Fruit fly (Drosophila melanogaster) whole organism, embryonic: ENCODE measurements around the gene Mipp2.

ENCODE experiments used
- Atf6 ChIP-seq: fragments of 200-800 bp; sonication (Bioruptor generic); IDR thresholded peaks from 2 replicates; pipeline ENCODE4 v1.3.6; 2022; ENCODE audit warnings: missing biosample characterization, missing genetic modification characterization
- CG1024 ChIP-seq: fragments of 200-800 bp; sonication (Bioruptor generic); IDR thresholded peaks from 2 replicates; pipeline ENCODE4 v1.3.6; 2022; ENCODE audit warnings: missing biosample characterization, missing genetic modification characterization
- CG12219 ChIP-seq: fragments of 200-800 bp; sonication (Bioruptor generic); optimal IDR thresholded peaks from 3 replicates; lab custom pipeline; 2018; ENCODE audit warnings: missing biosample characterization, mild to moderate bottlenecking, missing genetic modification characterization
- CG13296 ChIP-seq: fragments of 200-800 bp; sonication (Bioruptor generic); optimal IDR thresholded peaks from 3 replicates; lab custom pipeline; 2018; ENCODE audit warnings: missing biosample characterization, mild to moderate bottlenecking, missing genetic modification characterization
- CG13424 ChIP-seq: fragments of 200-800 bp; sonication (Bioruptor generic); optimal IDR thresholded peaks from 2 replicates; lab custom pipeline; 2019; ENCODE audit warnings: missing biosample characterization, mild to moderate bottlenecking, missing genetic modification characterization, moderate library complexity
- CG14014 ChIP-seq: fragments of 200-800 bp; sonication (Bioruptor generic); IDR thresholded peaks from 2 replicates; pipeline ENCODE4 v1.3.6; 2022; ENCODE audit warnings: missing biosample characterization, missing genetic modification characterization
- CG1529 ChIP-seq: fragments of 200-800 bp; sonication (Bioruptor generic); optimal IDR thresholded peaks from 3 replicates; lab custom pipeline; 2018; ENCODE audit warnings: missing biosample characterization, missing genetic modification characterization
- CG17802 ChIP-seq: fragments of 200-800 bp; sonication (Bioruptor generic); optimal IDR thresholded peaks from 2 replicates; lab custom pipeline; 2018; ENCODE audit warnings: missing biosample characterization, mild to moderate bottlenecking, missing genetic modification characterization, moderate library complexity
- CG18011 ChIP-seq: fragments of 200-800 bp; sonication (Bioruptor generic); optimal IDR thresholded peaks from 2 replicates; lab custom pipeline; 2017; ENCODE audit warnings: missing biosample characterization, missing genetic modification characterization, mild to moderate bottlenecking, moderate library complexity, missing genotype
- CG2116 ChIP-seq: fragments of 200-800 bp; sonication (Bioruptor generic); optimal IDR thresholded peaks from 3 replicates; lab custom pipeline; 2018; ENCODE audit warnings: missing biosample characterization, mild to moderate bottlenecking, missing genetic modification characterization
- CG2202 ChIP-seq: fragments of 200-800 bp; sonication (Bioruptor generic); optimal IDR thresholded peaks from 2 replicates; lab custom pipeline; 2018; ENCODE audit warnings: missing biosample characterization, mild to moderate bottlenecking, missing genetic modification characterization
- CG2889 ChIP-seq: fragments of 200-800 bp; sonication (Bioruptor generic); IDR thresholded peaks from 3 replicates; pipeline ENCODE4 v1.3.6; 2022; ENCODE audit warnings: missing biosample characterization, missing genetic modification characterization
- CG3065 ChIP-seq: fragments of 200-800 bp; sonication (Bioruptor generic); optimal IDR thresholded peaks from 2 replicates; lab custom pipeline; 2016; ENCODE audit warnings: missing biosample characterization, missing genetic modification characterization
- CG3163 ChIP-seq: fragments of 200-800 bp; sonication (Bioruptor generic); optimal IDR thresholded peaks from 3 replicates; lab custom pipeline; 2016; ENCODE audit warnings: missing biosample characterization, missing genetic modification characterization
- CG32767 ChIP-seq: fragments of 200-800 bp; sonication (Bioruptor generic); IDR thresholded peaks from 2 replicates; pipeline ENCODE4 v1.3.6; 2022; ENCODE audit warnings: missing biosample characterization, missing genetic modification characterization
- CG33557 ChIP-seq: fragments of 200-800 bp; sonication (Bioruptor generic); optimal IDR thresholded peaks from 2 replicates; lab custom pipeline; 2019; ENCODE audit warnings: missing biosample characterization, mild to moderate bottlenecking, missing genetic modification characterization, moderate library complexity
- CG3407 ChIP-seq: fragments of 200-800 bp; sonication (Bioruptor generic); optimal IDR thresholded peaks from 2 replicates; lab custom pipeline; 2018; ENCODE audit warnings: missing biosample characterization, mild to moderate bottlenecking, missing genetic modification characterization
- CG3847 ChIP-seq: fragments of 200-800 bp; sonication (Bioruptor generic); IDR thresholded peaks from 2 replicates; pipeline ENCODE4 v1.3.6; 2022; ENCODE audit warnings: missing biosample characterization, missing genetic modification characterization
- CG4282 ChIP-seq: fragments of 200-800 bp; sonication (Bioruptor generic); optimal IDR thresholded peaks from 2 replicates; lab custom pipeline; 2016; ENCODE audit warnings: missing biosample characterization, missing genetic modification characterization
- CG6175 ChIP-seq: fragments of 200-800 bp; sonication (Bioruptor generic); IDR thresholded peaks from 3 replicates; pipeline ENCODE4 v1.3.6; 2022; ENCODE audit warnings: missing biosample characterization, missing genetic modification characterization
- CG7963 ChIP-seq: fragments of 200-800 bp; sonication (Bioruptor generic); IDR thresholded peaks from 3 replicates; pipeline ENCODE4 v1.3.6; 2022; ENCODE audit warnings: missing biosample characterization, missing genetic modification characterization; ENCODE audit not compliant: partially characterized antibody
- CG8089 ChIP-seq: fragments of 200-800 bp; sonication (Bioruptor generic); optimal IDR thresholded peaks from 3 replicates; lab custom pipeline; 2016; ENCODE audit warnings: missing biosample characterization, missing genetic modification characterization
- Doc3 ChIP-seq: fragments of 200-800 bp; sonication (Bioruptor generic); IDR thresholded peaks from 3 replicates; pipeline ENCODE4 v1.3.6; 2022; ENCODE audit warnings: missing biosample characterization, missing genetic modification characterization; ENCODE audit not compliant: partially characterized antibody
- Dp ChIP-seq: fragments of 200-800 bp; sonication (Bioruptor generic); optimal IDR thresholded peaks from 2 replicates; lab custom pipeline; 2018; ENCODE audit warnings: missing biosample characterization, mild to moderate bottlenecking, missing genetic modification characterization, moderate library complexity
- Fer2 ChIP-seq: fragments of 200-800 bp; sonication (Bioruptor generic); optimal IDR thresholded peaks from 2 replicates; lab custom pipeline; 2018; ENCODE audit warnings: missing biosample characterization, mild to moderate bottlenecking, missing genetic modification characterization, moderate library complexity
- Fer3 ChIP-seq: fragments of 200-800 bp; sonication (Bioruptor generic); optimal IDR thresholded peaks from 2 replicates; lab custom pipeline; 2018; ENCODE audit warnings: missing biosample characterization, mild to moderate bottlenecking, missing genetic modification characterization, moderate library complexity
- Lpt ChIP-seq: fragments of >200 bp; optimal IDR thresholded peaks from 2 replicates; lab custom pipeline; 2018; ENCODE audit warnings: missing biosample characterization, missing genetic modification characterization
- Med ChIP-seq: fragments of 200-800 bp; sonication (Bioruptor generic); peaks from one replicate; lab custom pipeline; 2016; ENCODE audit warnings: missing biosample characterization, missing genetic modification characterization, mild to moderate bottlenecking, inconsistent platforms, moderate library complexity
- Ravus ChIP-seq: fragments of 200-800 bp; sonication (Bioruptor generic); IDR thresholded peaks from 2 replicates; pipeline ENCODE4 v1.3.6; 2022; ENCODE audit warnings: missing biosample characterization, missing genetic modification characterization
- Rfx ChIP-seq: fragments of 200-800 bp; sonication (Bioruptor generic); IDR thresholded peaks from 2 replicates; pipeline ENCODE4 v1.3.6; 2022; ENCODE audit warnings: missing biosample characterization, missing genetic modification characterization
- Sox100B ChIP-seq: fragments of 200-800 bp; sonication (Bioruptor generic); optimal IDR thresholded peaks from 3 replicates; lab custom pipeline; 2018; ENCODE audit warnings: missing biosample characterization, mild to moderate bottlenecking, missing genetic modification characterization
- Stat92E ChIP-seq, 3 experiments: fragments of >200 bp in 2 of 3; fragments of 200-800 bp in 1 of 3; sonication (Bioruptor generic) in 1 of 3; optimal IDR thresholded peaks; 2 replicates each; lab custom pipeline; 2017 to 2019; ENCODE audit warnings: missing biosample characterization in 3 of 3, missing genetic modification characterization in 3 of 3, mild to moderate bottlenecking in 1 of 3, moderate library complexity in 1 of 3
- Xrp1 ChIP-seq: fragments of 200-800 bp; sonication (Bioruptor generic); IDR thresholded peaks from 2 replicates; pipeline ENCODE4 v1.3.6; 2022; ENCODE audit warnings: missing biosample characterization, missing genetic modification characterization
- ara ChIP-seq: fragments of 200-800 bp; sonication (Bioruptor generic); IDR thresholded peaks from 2 replicates; pipeline ENCODE4 v1.3.6; 2022; ENCODE audit warnings: missing biosample characterization, missing genetic modification characterization
- crol ChIP-seq: fragments of 200-800 bp; sonication (Bioruptor generic); IDR thresholded peaks from 2 replicates; pipeline ENCODE4 v1.3.6; 2022; ENCODE audit warnings: missing biosample characterization, missing genetic modification characterization
- da ChIP-seq: fragments of 200-800 bp; sonication (Bioruptor generic); optimal IDR thresholded peaks from 2 replicates; lab custom pipeline; 2016; ENCODE audit warnings: missing biosample characterization, missing genetic modification characterization
- dimm ChIP-seq: fragments of 200-800 bp; sonication (Bioruptor generic); IDR thresholded peaks from 2 replicates; pipeline ENCODE4 v1.3.6; 2022; ENCODE audit warnings: missing biosample characterization, missing genetic modification characterization
- disco-r ChIP-seq: fragments of 200-800 bp; sonication (Bioruptor generic); optimal IDR thresholded peaks from 2 replicates; lab custom pipeline; 2016; ENCODE audit warnings: missing biosample characterization, missing genetic modification characterization
- dm ChIP-seq: fragments of 200-800 bp; sonication (Bioruptor generic); optimal IDR thresholded peaks from 3 replicates; lab custom pipeline; 2016; ENCODE audit warnings: missing biosample characterization, missing genetic modification characterization
- dmrt11E ChIP-seq: fragments of 200-800 bp; sonication (Bioruptor generic); optimal IDR thresholded peaks from 3 replicates; lab custom pipeline; 2018; ENCODE audit warnings: missing biosample characterization, mild to moderate bottlenecking, missing genetic modification characterization, moderate library complexity
- ewg ChIP-seq: fragments of 200-800 bp; sonication (Bioruptor generic); optimal IDR thresholded peaks from 3 replicates; lab custom pipeline; 2017; ENCODE audit warnings: mild to moderate bottlenecking, missing biosample characterization, missing genetic modification reagents, missing genetic modification characterization
- gem ChIP-seq: fragments of 200-800 bp; sonication (Bioruptor generic); optimal IDR thresholded peaks from 2 replicates; lab custom pipeline; 2019; ENCODE audit warnings: missing biosample characterization, mild to moderate bottlenecking, missing genetic modification characterization, moderate library complexity
- gsb ChIP-seq: fragments of 200-800 bp; sonication (Bioruptor generic); IDR thresholded peaks from 2 replicates; pipeline ENCODE4 v1.3.6; 2022; ENCODE audit warnings: missing biosample characterization, missing genetic modification characterization
- jing ChIP-seq: fragments of 200-800 bp; sonication (Bioruptor generic); optimal IDR thresholded peaks from 2 replicates; lab custom pipeline; 2018; ENCODE audit warnings: missing biosample characterization, mild to moderate bottlenecking, missing genetic modification characterization
- jumu ChIP-seq: fragments of 200-800 bp; sonication (Bioruptor generic); optimal IDR thresholded peaks from 3 replicates; lab custom pipeline; 2016; ENCODE audit warnings: missing biosample characterization, missing genetic modification characterization
- mam ChIP-seq: fragments of 200-800 bp; sonication (Bioruptor generic); optimal IDR thresholded peaks from 3 replicates; lab custom pipeline; 2016; ENCODE audit warnings: missing biosample characterization, missing genetic modification characterization
- nom ChIP-seq: fragments of 200-800 bp; sonication (Bioruptor generic); optimal IDR thresholded peaks from 2 replicates; lab custom pipeline; 2017; ENCODE audit warnings: missing biosample characterization, missing genetic modification characterization, mild to moderate bottlenecking, moderate library complexity, missing genetic modification reagents
- odd ChIP-seq: fragments of 200-800 bp; sonication (Bioruptor generic); optimal IDR thresholded peaks from 2 replicates; lab custom pipeline; 2017; ENCODE audit warnings: missing biosample characterization, mild to moderate bottlenecking, missing genetic modification characterization
- pita ChIP-seq: fragments of 200-800 bp; sonication (Bioruptor generic); optimal IDR thresholded peaks from 2 replicates; lab custom pipeline; 2017; ENCODE audit warnings: missing biosample characterization, mild to moderate bottlenecking, missing genetic modification characterization
- repo ChIP-seq: fragments of 200-800 bp; sonication (Bioruptor generic); optimal IDR thresholded peaks from 2 replicates; lab custom pipeline; 2016; ENCODE audit warnings: missing biosample characterization, missing genetic modification characterization
- slou ChIP-seq: fragments of 200-800 bp; sonication (Bioruptor generic); optimal IDR thresholded peaks from 3 replicates; lab custom pipeline; 2016; ENCODE audit warnings: missing biosample characterization, missing genetic modification characterization
- tap ChIP-seq: fragments of 200-800 bp; optimal IDR thresholded peaks from 3 replicates; lab custom pipeline; 2019; ENCODE audit warnings: missing biosample characterization, mild to moderate bottlenecking, missing genetic modification characterization, moderate library complexity

Mipp2 gene

dm6 chrX:6039431-6040016, 51.7 kb downstream of the Mipp2 start, which contains the start of gene CG5937 (continued):
- TF ChIP-seq mam, result no peak
- no peak for TF ChIP-seq CG6175 (GFP tag; lab: Robert Waterston, UW)
- no peak for TF ChIP-seq Ravus
- TF ChIP-seq Doc3 (GFP tag; lab: Robert Waterston, UW), result no peak
- no peak for TF ChIP-seq nom (GFP tag; lab: Kevin White, UChicago)
- TF ChIP-seq CG2202 (tag; lab: Kevin White, UChicago), result no peak
- no peak for TF ChIP-seq Lpt
- no peak for TF ChIP-seq CG2116
- TF ChIP-seq odd (GFP tag; lab: Kevin White, UChicago), result no peak
- TF ChIP-seq CG12219 (GFP tag; lab: Kevin White, UChicago), result no peak
- TF ChIP-seq ewg, result peak; percentile 86
- no peak for TF ChIP-seq Fer2 (tag; lab: Kevin White, UChicago)
- TF ChIP-seq tap (tag; lab: Kevin White, UChicago), result no peak
- TF ChIP-seq Fer3, result no peak
- no peak for TF ChIP-seq CG1024
- TF ChIP-seq CG13296, result peak; percentile 24
- no peak for TF ChIP-seq CG14014
- no peak for TF ChIP-seq CG32767 (GFP tag; lab: Robert Waterston, UW)
- no peak for TF ChIP-seq dimm (GFP tag; lab: Robert Waterston, UW)
- TF ChIP-seq Atf6 (GFP tag; lab: Robert Waterston, UW), result no peak
- no peak for TF ChIP-seq gem (tag; lab: Kevin White, UChicago)
- no peak for TF ChIP-seq crol (GFP tag; lab: Robert Waterston, UW)
- TF ChIP-seq Sox100B (GFP tag; lab: Kevin White, UChicago), result no peak
- TF ChIP-seq CG18011 (GFP tag; lab: Kevin White, UChicago), result no peak
- TF ChIP-seq Xrp1, result no peak
- TF ChIP-seq jumu (GFP tag; lab: Kevin White, UChicago), result no peak
- no peak for TF ChIP-seq CG3163 (GFP tag; lab: Kevin White, UChicago)
- TF ChIP-seq Stat92E (GFP tag; optimal IDR thresholded peaks at IDR 0.05; lab: Kevin White, UChicago), result no peak
- no peak for TF ChIP-seq dmrt11E
- no peak for TF ChIP-seq da (GFP tag; lab: Kevin White, UChicago)
- no peak for TF ChIP-seq Rfx (GFP tag; lab: Robert Waterston, UW)
- peak; percentile 46 for TF ChIP-seq CG13424 (tag; lab: Kevin White, UChicago)
- no peak for TF ChIP-seq CG2889 (GFP tag; lab: Robert Waterston, UW)
- no peak for TF ChIP-seq pita
- TF ChIP-seq Dp (GFP tag; lab: Kevin White, UChicago), result no peak
- peak; percentile 58 for TF ChIP-seq Med (GFP tag; lab: Kevin White, UChicago)
- no peak for TF ChIP-seq ara (GFP tag; lab: Robert Waterston, UW)
- no peak for TF ChIP-seq disco-r
- no peak for TF ChIP-seq CG33557 (GFP tag; lab: Kevin White, UChicago)
- TF ChIP-seq CG4282 (GFP tag; lab: Kevin White, UChicago), result no peak
- no peak for TF ChIP-seq CG3407 (GFP tag; lab: Kevin White, UChicago)
- TF ChIP-seq CG8089, result no peak
- TF ChIP-seq gsb (GFP tag; lab: Robert Waterston, UW), result no peak
- TF ChIP-seq dm (GFP tag; lab: Kevin White, UChicago), result no peak
- no peak for TF ChIP-seq repo (GFP tag; lab: Kevin White, UChicago)
- no peak for TF ChIP-seq CG1529 (GFP tag; lab: Kevin White, UChicago)
- no peak for TF ChIP-seq CG7963 (GFP tag; lab: Robert Waterston, UW)
- no peak for TF ChIP-seq CG17802 (tag; lab: Kevin White, UChicago)
- no peak for TF ChIP-seq jing (GFP tag; lab: Kevin White, UChicago)
- no peak for TF ChIP-seq CG3847 (GFP tag; lab: Robert Waterston, UW)
- no peak for TF ChIP-seq CG3065 (GFP tag; lab: Kevin White, UChicago)
- no peak for TF ChIP-seq slou
